Fruit fly (Drosophila melanogaster) whole organism, prepupa: Measurements from ENCODE around the gene CG13407.

Experiments used
- CG16779 ChIP-seq: fragments of 200-800 bp; sonication (Bioruptor generic); optimal IDR thresholded peaks from 3 replicates; lab custom pipeline; 2017; ENCODE audit warnings: missing biosample characterization, mild to moderate bottlenecking, missing genetic modification characterization
- CG6792 ChIP-seq: fragments of 200-800 bp; sonication (Bioruptor generic); optimal IDR thresholded peaks from 3 replicates; lab custom pipeline; 2016; ENCODE audit warnings: missing biosample characterization, missing genetic modification characterization
- Ets96B ChIP-seq: fragments of 200-800 bp; optimal IDR thresholded peaks from 2 replicates; lab custom pipeline; 2019; ENCODE audit warnings: missing biosample characterization, mild to moderate bottlenecking, missing genetic modification characterization, moderate library complexity
- Smox ChIP-seq: fragments of 200-800 bp; sonication (Bioruptor generic); optimal IDR thresholded peaks from 3 replicates; lab custom pipeline; 2016; ENCODE audit warnings: missing biosample characterization, missing genetic modification characterization
- Sox102F ChIP-seq: fragments of 200-800 bp; sonication (Bioruptor generic); optimal IDR thresholded peaks from 2 replicates; lab custom pipeline; 2016; ENCODE audit warnings: missing biosample characterization, mild to moderate bottlenecking, missing genetic modification characterization
- cyc ChIP-seq: fragments of 200-800 bp; sonication (Bioruptor generic); optimal IDR thresholded peaks from 3 replicates; lab custom pipeline; 2016; ENCODE audit warnings: missing biosample characterization, missing genetic modification characterization
- esn ChIP-seq: fragments of 200-800 bp; sonication (Bioruptor generic); optimal IDR thresholded peaks from 2 replicates; lab custom pipeline; 2016; ENCODE audit warnings: missing biosample characterization, mild to moderate bottlenecking, missing genetic modification characterization, moderate library complexity
- vri ChIP-seq: fragments of 200-800 bp; sonication (Bioruptor generic); optimal IDR thresholded peaks from 3 replicates; lab custom pipeline; 2016; ENCODE audit warnings: missing biosample characterization, mild to moderate bottlenecking, missing genetic modification characterization

dm6 chr3R:22149923-22150322 is 46.7 kb downstream of the CG13407 start:
- TF ChIP-seq esn (no peak), CG16779 (peak; percentile 7), Sox102F (GFP tag; lab: Kevin White, UChicago) (no peak), Smox (no peak), cyc (GFP tag; lab: Kevin White, UChicago) (no peak), CG6792 (GFP tag; lab: Kevin White, UChicago) (no peak), vri (no peak), Ets96B (peak; percentile 34)
